Worm (Caenorhabditis elegans) whole organism, L4/young adult: ENCODE measurements around the gene T10D4.6.

ENCODE experiments used
- dao-5 ChIP-seq: sonication (generic microtip); optimal IDR thresholded peaks from 2 replicates; lab custom pipeline; 2016; ENCODE audit warnings: missing genotype, missing genetic modification characterization, moderate library complexity, missing compliant biosample characterization
- him-1 ChIP-seq: sonication (generic microtip); optimal IDR thresholded peaks from 2 replicates; lab custom pipeline; 2016; ENCODE audit warnings: missing genotype, missing genetic modification reagents, missing genetic modification characterization, missing compliant biosample characterization

- TF ChIP-seq him-1 (no peak), dao-5 (no peak)
Observed at ce11 chrII:3091268-3091667, 27.9 kb upstream of the T10D4.6 start, which contains the start of gene srg-21.
